Worm (Caenorhabditis elegans): ENCODE data around the gene srb-16.

DNA sequence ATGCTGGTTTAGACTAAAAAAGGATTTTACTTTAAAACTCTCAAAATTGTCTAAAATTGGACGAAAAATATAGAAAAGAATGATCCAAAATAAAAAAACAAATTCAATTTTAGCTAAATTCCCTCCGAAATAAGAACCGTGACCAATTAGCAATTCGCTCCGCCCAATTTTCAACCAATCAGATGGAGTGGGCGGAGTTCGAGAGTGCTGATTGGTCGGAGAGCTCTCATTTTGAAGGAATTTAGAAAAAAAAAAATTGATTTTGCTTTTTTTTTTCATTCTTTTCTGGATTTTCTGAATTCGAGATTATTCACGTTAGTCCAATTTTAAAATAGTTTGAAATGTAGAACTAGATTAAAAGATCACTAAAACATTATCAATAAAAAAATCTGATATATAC lies 51.7 kb downstream of the srb-16 start:
- no peak for TF ChIP-seq ztf-29 (GFP tag; IDR thresholded peaks at IDR 0.05)
- TF ChIP-seq tab-1 (GFP tag; IDR thresholded peaks at IDR 0.05): no peak
